Worm (Caenorhabditis elegans): ENCODE data around the gene gpa-13.

Gene gpa-13

DNA sequence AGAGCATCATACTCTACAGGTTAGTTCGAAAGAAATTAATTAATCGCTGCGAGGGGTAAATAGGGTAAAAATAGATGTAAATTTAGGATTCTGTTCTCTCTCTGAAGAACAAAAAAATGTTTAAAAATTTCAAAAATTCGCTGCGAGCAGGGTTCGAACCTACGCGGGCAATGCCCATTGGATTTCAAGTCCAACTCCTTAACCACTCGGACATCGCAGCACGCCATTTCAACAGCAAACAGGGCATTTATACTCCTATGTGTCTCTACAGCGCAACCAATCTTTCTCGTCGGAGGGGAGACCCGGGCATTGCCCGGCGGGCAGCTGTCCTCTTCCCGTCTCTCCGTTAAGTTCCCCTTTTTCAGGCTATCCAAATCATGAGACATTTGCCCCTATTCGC, 25.5 kb upstream of the gpa-13 start (continued):
- TF ChIP-seq F10B5.3 (tag; optimal IDR thresholded peaks at IDR 0.05) (peak; percentile 45), lin-38 (GFP tag; IDR thresholded peaks at IDR 0.05) (no peak), lsy-2 (tag; optimal IDR thresholded peaks at IDR 0.05) (no peak), spr-3 (GFP tag; optimal IDR thresholded peaks at IDR 0.05) (peak; percentile 72), Y48G9A.11 (GFP tag; IDR thresholded peaks at IDR 0.05) (peak; percentile 85), egl-27 (tag; optimal IDR thresholded peaks at IDR 0.05) (no peak), lin-13 (GFP tag; optimal IDR thresholded peaks at IDR 0.05) (no peak), ceh-28 (tag; optimal IDR thresholded peaks at IDR 0.05) (no peak), dve-1 (tag; optimal IDR thresholded peaks at IDR 0.05; ENCODE audit: insufficient read depth) (no peak), F26F4.8 (GFP tag; conservative IDR thresholded peaks at IDR 0.05) (peak; percentile 75; the same call in 1 of the 2 replicates), nhr-11 (tag; optimal IDR thresholded peaks at IDR 0.05) (no peak), gei-8 (GFP tag; optimal IDR thresholded peaks at IDR 0.05) (peak; percentile 43), jun-1 (tag; optimal IDR thresholded peaks at IDR 0.05) (no peak), sdz-12 (GFP tag; optimal IDR thresholded peaks at IDR 0.05) (peak; percentile 91), vab-7 (GFP tag; IDR thresholded peaks at IDR 0.05) (no peak), D1046.2 (GFP tag; IDR thresholded peaks at IDR 0.05) (peak; percentile 87), lim-7 (GFP tag; IDR thresholded peaks at IDR 0.05) (peak; percentile 97), unc-130 (GFP tag; optimal IDR thresholded peaks at IDR 0.05) (peak; percentile 57), spr-1 (tag; optimal IDR thresholded peaks at IDR 0.05) (peak; percentile 31), saeg-2 (GFP tag; IDR thresholded peaks at IDR 0.05) (0 out of 2 replicates have a peak, but pooled peaks have one; percentile 21), F49E8.2 (tag; optimal IDR thresholded peaks at IDR 0.05; ENCODE audit: borderline replicate concordance) (no peak), R02D3.7 (tag; optimal IDR thresholded peaks at IDR 0.05) (no peak), snpc-1.2 (GFP tag; IDR thresholded peaks at IDR 0.05) (no peak; the same call in none of the 2 replicates), nhr-25 (tag; optimal IDR thresholded peaks at IDR 0.05; ENCODE audit: borderline replicate concordance, insufficient read depth) (no peak), lin-29 (GFP tag; IDR thresholded peaks at IDR 0.05) (peak; percentile 67), lin-1 (GFP tag; IDR thresholded peaks at IDR 0.05) (peak; percentile 86), hif-1 (tag; optimal IDR thresholded peaks at IDR 0.05) (peak in 1 of 2 experiments; percentile 43), ces-1 (GFP tag; optimal IDR thresholded peaks at IDR 0.05) (no peak), pha-4 (GFP tag; IDR thresholded peaks at IDR 0.05) (peak; percentile 86), pha-4 (tag; optimal IDR thresholded peaks at IDR 0.05) (no peak), mxl-3 (GFP tag; optimal IDR thresholded peaks at IDR 0.05) (peak; percentile 70), T20F7.1 (GFP tag; optimal IDR thresholded peaks at IDR 0.05) (no peak), dmd-9 (GFP tag; IDR thresholded peaks at IDR 0.05) (peak; percentile 78), T26A8.4 (GFP tag; IDR thresholded peaks at IDR 0.05) (no peak), nhr-28 (tag; optimal IDR thresholded peaks at IDR 0.05) (peak; percentile 21), ZK337.2 (GFP tag; IDR thresholded peaks at IDR 0.05) (no peak), ztf-7 (tag; optimal IDR thresholded peaks at IDR 0.05) (no peak), mep-1 (tag; optimal IDR thresholded peaks at IDR 0.05) (no peak), set-16 (GFP tag; IDR thresholded peaks at IDR 0.05) (no peak), tra-1 (GFP tag; IDR thresholded peaks at IDR 0.05) (peak; percentile 84), nhr-237 (tag; optimal IDR thresholded peaks at IDR 0.05) (no peak), nhr-10 (tag; optimal IDR thresholded peaks at IDR 0.05) (no peak), zfp-3 (GFP tag; conservative IDR thresholded peaks at IDR 0.05) (peak; percentile 67), nhr-77 (tag; optimal IDR thresholded peaks at IDR 0.05) (no peak), pqm-1 (tag; optimal IDR thresholded peaks at IDR 0.05) (no peak), lin-39 (tag; optimal IDR thresholded peaks at IDR 0.05) (no peak), ceh-82 (tag; optimal IDR thresholded peaks at IDR 0.05) (no peak), arid-1 (GFP tag; conservative IDR thresholded peaks at IDR 0.05) (peak; percentile 91), fkh-10 (GFP tag; optimal IDR thresholded peaks at IDR 0.05) (no peak), Y105C5A.15 (GFP tag; IDR thresholded peaks at IDR 0.05) (peak; percentile 92), Y5F2A.4 (GFP tag; optimal IDR thresholded peaks at IDR 0.05) (peak; percentile 15)
